Fruit fly (Drosophila melanogaster): ENCODE measurements around the gene rg.

- TF ChIP-seq CG8301 (tag; optimal IDR thresholded peaks at IDR 0.05) (no peak), CG10348 (GFP tag; IDR thresholded peaks at IDR 0.05) (no peak), CG9948 (tag; optimal IDR thresholded peaks at IDR 0.05) (no peak), gl (tag; optimal IDR thresholded peaks at IDR 0.05) (no peak), CG4496 (GFP tag; IDR thresholded peaks at IDR 0.05) (no peak), EcR (GFP tag; optimal IDR thresholded peaks at IDR 0.05) (no peak), CG14655 (GFP tag; optimal IDR thresholded peaks at IDR 0.05) (no peak), rn (GFP tag; IDR thresholded peaks at IDR 0.05) (no peak), Snoo (tag; optimal IDR thresholded peaks at IDR 0.05) (no peak)
Measured at dm6 chrX:5131598-5131997, 46.0 kb downstream of the rg start, which contains the start of gene Rpn13R.
